Fruit fly (Drosophila melanogaster): ENCODE data around the gene Ten-a.

DNA sequence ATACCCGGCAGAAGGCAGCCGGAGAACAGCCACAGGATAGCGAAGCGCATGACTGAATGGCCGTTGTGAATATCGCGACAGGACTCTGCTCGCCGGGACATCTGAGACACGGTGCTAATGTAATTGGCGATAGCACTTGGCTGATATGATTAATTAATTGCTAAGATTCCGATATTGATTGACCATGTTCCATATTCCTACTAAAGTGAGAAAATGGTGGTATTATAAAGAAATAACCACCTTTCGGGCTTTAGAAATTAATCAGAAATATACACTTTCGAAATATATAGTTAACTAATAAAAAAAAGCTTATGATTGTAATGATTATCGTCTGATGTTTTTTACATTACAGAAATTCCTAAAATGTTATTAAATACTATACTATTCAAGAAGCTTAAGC is 334.2 kb downstream of the Ten-a start, which contains the start of gene Ir11a:
- no peak for TF ChIP-seq h (optimal IDR thresholded peaks at IDR 0.05)
- no peak for TF ChIP-seq Myc (optimal IDR thresholded peaks at IDR 0.05)
- no peak for TF ChIP-seq Sin3A (optimal IDR thresholded peaks at IDR 0.05)
- no peak for TF ChIP-seq psq (optimal IDR thresholded peaks at IDR 0.05)

Data from Kc167 (cell line).